Fruit fly (Drosophila melanogaster) whole organism, embryonic: ENCODE data around the gene CG17855.

ENCODE experiments used
- Aef1 ChIP-seq: fragments of 200-800 bp; sonication (Bioruptor generic); IDR thresholded peaks from 3 replicates; pipeline ENCODE4 v1.3.6; 2022; ENCODE audit warnings: missing biosample characterization, missing genetic modification characterization
- Blimp-1 ChIP-seq: fragments of 200-800 bp; sonication (Bioruptor generic); optimal IDR thresholded peaks from 3 replicates; lab custom pipeline; 2018; ENCODE audit warnings: missing biosample characterization, missing genetic modification characterization, mild to moderate bottlenecking, moderate library complexity, missing genetic modification reagents
- CG11456 ChIP-seq: fragments of 200-800 bp; sonication (Bioruptor generic); IDR thresholded peaks from 3 replicates; pipeline ENCODE4 v1.3.6; 2022; ENCODE audit warnings: missing biosample characterization, missing genetic modification characterization
- CG12236 ChIP-seq: fragments of 200-800 bp; sonication (Bioruptor generic); optimal IDR thresholded peaks from 2 replicates; lab custom pipeline; 2016; ENCODE audit warnings: missing biosample characterization, missing genetic modification characterization
- CG13624 ChIP-seq: fragments of 200-800 bp; sonication (Bioruptor generic); optimal IDR thresholded peaks from 2 replicates; lab custom pipeline; 2016; ENCODE audit warnings: missing biosample characterization, missing genetic modification characterization
- CG14441 ChIP-seq: fragments of 200-800 bp; sonication (Bioruptor generic); IDR thresholded peaks from 2 replicates; pipeline ENCODE4 v1.3.6; 2022; ENCODE audit warnings: missing biosample characterization, missing genetic modification characterization
- CG14710 ChIP-seq: fragments of 200-800 bp; sonication (Bioruptor generic); optimal IDR thresholded peaks from 3 replicates; lab custom pipeline; 2019; ENCODE audit warnings: missing biosample characterization, mild to moderate bottlenecking, missing genetic modification characterization, moderate library complexity
- CG15601 ChIP-seq: fragments of 200-800 bp; sonication (Bioruptor generic); optimal IDR thresholded peaks from 3 replicates; lab custom pipeline; 2019; ENCODE audit warnings: missing biosample characterization, mild to moderate bottlenecking, missing genetic modification characterization, moderate library complexity
- CG18011 ChIP-seq: fragments of 200-800 bp; sonication (Bioruptor generic); optimal IDR thresholded peaks from 2 replicates; lab custom pipeline; 2017; ENCODE audit warnings: missing biosample characterization, missing genetic modification characterization, mild to moderate bottlenecking, moderate library complexity, missing genotype
- CG18262 ChIP-seq: fragments of 200-800 bp; optimal IDR thresholded peaks from 3 replicates; lab custom pipeline; 2019; ENCODE audit warnings: missing biosample characterization, mild to moderate bottlenecking, missing genetic modification characterization, moderate library complexity
- CG1832 ChIP-seq: fragments of 200-800 bp; sonication (Bioruptor generic); optimal IDR thresholded peaks from 2 replicates; lab custom pipeline; 2017; ENCODE audit warnings: missing biosample characterization, mild to moderate bottlenecking, missing genetic modification characterization, inconsistent platforms
- CG18599 ChIP-seq: fragments of 200-800 bp; sonication (Bioruptor generic); optimal IDR thresholded peaks from 3 replicates; lab custom pipeline; 2017; ENCODE audit warnings: missing biosample characterization, missing genetic modification characterization, mild to moderate bottlenecking, moderate library complexity, missing genetic modification reagents
- CG2120 ChIP-seq: fragments of 200-800 bp; sonication (Bioruptor generic); optimal IDR thresholded peaks from 3 replicates; lab custom pipeline; 2016; ENCODE audit warnings: missing biosample characterization, missing genetic modification characterization
- CG2129 ChIP-seq: fragments of 200-800 bp; sonication (Bioruptor generic); IDR thresholded peaks from 2 replicates; pipeline ENCODE4 v1.3.6; 2022; ENCODE audit warnings: missing biosample characterization, missing genetic modification characterization; ENCODE audit not compliant: partially characterized antibody
- CG2875 ChIP-seq: fragments of 200-800 bp; sonication (Bioruptor generic); optimal IDR thresholded peaks from 2 replicates; lab custom pipeline; 2017; ENCODE audit warnings: missing biosample characterization, mild to moderate bottlenecking, missing genetic modification characterization, missing genetic modification reagents
- CG31441 ChIP-seq: fragments of 200-800 bp; sonication (Bioruptor generic); IDR thresholded peaks from 2 replicates; pipeline ENCODE4 v1.3.6; 2022; ENCODE audit warnings: missing biosample characterization, missing genetic modification characterization
- CG4360 ChIP-seq: fragments of 200-800 bp; sonication (Bioruptor generic); IDR thresholded peaks from 2 replicates; pipeline ENCODE4 v1.3.6; 2022; ENCODE audit warnings: missing biosample characterization, missing genetic modification characterization
- CG4424 ChIP-seq: fragments of 200-800 bp; sonication (Bioruptor generic); optimal IDR thresholded peaks from 3 replicates; lab custom pipeline; 2016; ENCODE audit warnings: missing biosample characterization, missing genetic modification characterization
- CG6254 ChIP-seq: fragments of 200-800 bp; sonication (Bioruptor generic); optimal IDR thresholded peaks from 3 replicates; lab custom pipeline; 2017; ENCODE audit warnings: mild to moderate bottlenecking, missing biosample characterization, missing genetic modification reagents, missing genetic modification characterization
- CG6683 ChIP-seq: fragments of 200-800 bp; sonication (Bioruptor generic); optimal IDR thresholded peaks from 2 replicates; lab custom pipeline; 2017; ENCODE audit warnings: missing biosample characterization, mild to moderate bottlenecking, missing genetic modification characterization, missing genetic modification reagents
- CG7556 ChIP-seq: fragments of 200-800 bp; sonication (Bioruptor generic); optimal IDR thresholded peaks from 2 replicates; lab custom pipeline; 2017; ENCODE audit warnings: missing biosample characterization, mild to moderate bottlenecking, missing genetic modification characterization
- CG7987 ChIP-seq: fragments of 200-800 bp; sonication (Bioruptor generic); optimal IDR thresholded peaks from 2 replicates; lab custom pipeline; 2018; ENCODE audit warnings: missing biosample characterization, mild to moderate bottlenecking, missing genetic modification characterization, moderate library complexity
- CG8089 ChIP-seq: fragments of 200-800 bp; sonication (Bioruptor generic); optimal IDR thresholded peaks from 3 replicates; lab custom pipeline; 2016; ENCODE audit warnings: missing biosample characterization, missing genetic modification characterization
- Chrac-16 ChIP-seq: fragments of 200-800 bp; sonication (Bioruptor generic); optimal IDR thresholded peaks from 3 replicates; lab custom pipeline; 2016; ENCODE audit warnings: missing biosample characterization, missing genetic modification characterization
- Dip2 ChIP-seq: fragments of 200-800 bp; sonication (Bioruptor generic); IDR thresholded peaks from 2 replicates; pipeline ENCODE4 v1.3.6; 2022; ENCODE audit warnings: missing biosample characterization, missing genetic modification characterization
- H2.0 ChIP-seq: fragments of 200-800 bp; sonication (Bioruptor generic); IDR thresholded peaks from 2 replicates; pipeline ENCODE4 v1.3.6; 2022; ENCODE audit warnings: missing biosample characterization, missing genetic modification characterization
- HHEX ChIP-seq: fragments of 200-800 bp; sonication (Bioruptor generic); optimal IDR thresholded peaks from 3 replicates; lab custom pipeline; 2017; ENCODE audit warnings: missing biosample characterization, mild to moderate bottlenecking, missing genetic modification characterization, missing genetic modification reagents
- Hmx ChIP-seq: fragments of 200-800 bp; sonication (Bioruptor generic); optimal IDR thresholded peaks from 2 replicates; lab custom pipeline; 2016; ENCODE audit warnings: missing biosample characterization, missing genetic modification characterization
- Hsf ChIP-seq: fragments of 200-800 bp; sonication (Bioruptor generic); optimal IDR thresholded peaks from 3 replicates; lab custom pipeline; 2016; ENCODE audit warnings: missing biosample characterization, missing genetic modification characterization
- Jarid2 ChIP-seq: fragments of 200-800 bp; sonication (Bioruptor generic); optimal IDR thresholded peaks from 3 replicates; lab custom pipeline; 2017; ENCODE audit warnings: mild to moderate bottlenecking, missing biosample characterization, missing genetic modification reagents, missing genetic modification characterization
- Lhr ChIP-seq: fragments of 200-800 bp; sonication (Bioruptor generic); optimal IDR thresholded peaks from 3 replicates; lab custom pipeline; 2017; ENCODE audit warnings: mild to moderate bottlenecking, missing biosample characterization, missing genetic modification reagents, missing genetic modification characterization
- Mad ChIP-seq: fragments of 200-800 bp; sonication (Bioruptor generic); optimal IDR thresholded peaks from 2 replicates; lab custom pipeline; 2016; ENCODE audit warnings: missing biosample characterization, missing genetic modification characterization
- NC2β ChIP-seq: fragments of 200-800 bp; sonication (Bioruptor generic); optimal IDR thresholded peaks from 2 replicates; lab custom pipeline; 2016; ENCODE audit warnings: missing biosample characterization, missing genetic modification characterization
- Oli ChIP-seq: fragments of 200-800 bp; sonication (Bioruptor generic); optimal IDR thresholded peaks from 2 replicates; lab custom pipeline; 2018; ENCODE audit warnings: missing biosample characterization, mild to moderate bottlenecking, missing genetic modification characterization, moderate library complexity
- Pdp1 ChIP-seq, 2 experiments: fragments of 200-800 bp; sonication (Bioruptor generic); optimal IDR thresholded peaks; 3 replicates each; lab custom pipeline; 2016; ENCODE audit warnings: missing biosample characterization in 2 of 2, missing genetic modification characterization in 2 of 2, mild to moderate bottlenecking in 1 of 2, moderate library complexity in 1 of 2
- YL-1 ChIP-seq: fragments of 200-800 bp; sonication (Bioruptor generic); optimal IDR thresholded peaks from 3 replicates; lab custom pipeline; 2017; ENCODE audit warnings: missing biosample characterization, mild to moderate bottlenecking, missing genetic modification characterization
- al ChIP-seq: fragments of 200-800 bp; sonication (Bioruptor generic); IDR thresholded peaks from 2 replicates; pipeline ENCODE4 v1.3.6; 2022; ENCODE audit warnings: missing biosample characterization, missing genetic modification characterization
- crp ChIP-seq, 2 experiments: fragments of 200-800 bp; sonication (Bioruptor generic); optimal IDR thresholded peaks; 2 replicates in 1 of 2; 3 replicates in 1 of 2; lab custom pipeline; 2017; ENCODE audit warnings: missing biosample characterization in 2 of 2, missing genetic modification characterization in 2 of 2, mild to moderate bottlenecking in 1 of 2, moderate library complexity in 1 of 2
- cwo ChIP-seq: fragments of 200-800 bp; sonication (Bioruptor generic); optimal IDR thresholded peaks from 3 replicates; lab custom pipeline; 2017; ENCODE audit warnings: missing biosample characterization, missing genetic modification characterization, mild to moderate bottlenecking, moderate library complexity, missing genetic modification reagents
- dati ChIP-seq: fragments of 200-800 bp; sonication (Bioruptor generic); IDR thresholded peaks from 2 replicates; pipeline ENCODE4 v1.3.6; 2022; ENCODE audit warnings: missing biosample characterization, missing genetic modification characterization
- dmrt11E ChIP-seq: fragments of 200-800 bp; sonication (Bioruptor generic); optimal IDR thresholded peaks from 3 replicates; lab custom pipeline; 2018; ENCODE audit warnings: missing biosample characterization, mild to moderate bottlenecking, missing genetic modification characterization, moderate library complexity
- dpn ChIP-seq, 2 experiments: fragments of 200-800 bp; sonication (Bioruptor generic); optimal IDR thresholded peaks; 3 replicates each; lab custom pipeline; 2016; ENCODE audit warnings: missing biosample characterization in 2 of 2, missing genetic modification characterization in 2 of 2
- eyg ChIP-seq: fragments of 200-800 bp; sonication (Bioruptor generic); optimal IDR thresholded peaks from 3 replicates; lab custom pipeline; 2016; ENCODE audit warnings: missing biosample characterization, missing genetic modification characterization
- kay ChIP-seq: fragments of 200-800 bp; sonication (Bioruptor generic); optimal IDR thresholded peaks from 2 replicates; lab custom pipeline; 2016; ENCODE audit warnings: missing biosample characterization, missing genetic modification characterization
- lab ChIP-seq: fragments of 200-800 bp; sonication (Bioruptor generic); optimal IDR thresholded peaks from 3 replicates; lab custom pipeline; 2017; ENCODE audit warnings: missing biosample characterization, missing genetic modification characterization, mild to moderate bottlenecking, moderate library complexity, missing genetic modification reagents
- lilli ChIP-seq: fragments of 200-800 bp; sonication (Bioruptor generic); optimal IDR thresholded peaks from 3 replicates; lab custom pipeline; 2016; ENCODE audit warnings: missing biosample characterization, missing genetic modification characterization
- pros ChIP-seq: fragments of 200-800 bp; sonication (Bioruptor generic); optimal IDR thresholded peaks from 3 replicates; lab custom pipeline; 2019; ENCODE audit warnings: missing biosample characterization, mild to moderate bottlenecking, missing genetic modification characterization, moderate library complexity
- sna ChIP-seq: fragments of 200-800 bp; sonication (Bioruptor generic); IDR thresholded peaks from 2 replicates; pipeline ENCODE4 v1.3.6; 2022; ENCODE audit warnings: missing biosample characterization, missing genetic modification characterization; ENCODE audit not compliant: partially characterized antibody
- tio ChIP-seq: fragments of 200-800 bp; sonication (Bioruptor generic); optimal IDR thresholded peaks from 2 replicates; lab custom pipeline; 2017; ENCODE audit warnings: missing biosample characterization, missing genetic modification characterization, inconsistent platforms
- tll ChIP-seq, 2 experiments: fragments of 200-800 bp in 1 of 2; fragments of >200 bp in 1 of 2; sonication (Bioruptor generic) in 1 of 2; optimal IDR thresholded peaks; 2 replicates each; lab custom pipeline; 2017 to 2019; ENCODE audit warnings: missing biosample characterization in 2 of 2, missing genetic modification characterization in 2 of 2, mild to moderate bottlenecking in 1 of 2, moderate library complexity in 1 of 2
- trem ChIP-seq: fragments of 200-800 bp; optimal IDR thresholded peaks from 3 replicates; lab custom pipeline; 2019; ENCODE audit warnings: missing biosample characterization, mild to moderate bottlenecking, missing genetic modification characterization, moderate library complexity
- vvl ChIP-seq: fragments of 200-800 bp; sonication (Bioruptor generic); IDR thresholded peaks from 2 replicates; pipeline ENCODE4 v1.3.6; 2022; ENCODE audit warnings: missing biosample characterization, missing genetic modification characterization

CG17855 gene

dm6 chr2L:9525719-9526118 is 14.6 kb upstream of the CG17855 start (continued):
- peak; percentile 79 for TF ChIP-seq CG4424
- TF ChIP-seq tll (GFP tag; optimal IDR thresholded peaks at IDR 0.05; lab: Kevin White, UChicago) = peak in 1 of 2 experiments; percentile 73
- no peak for TF ChIP-seq sna (GFP tag; lab: Robert Waterston, UW)
- no peak for TF ChIP-seq CG1832
- TF ChIP-seq Pdp1 (GFP tag; optimal IDR thresholded peaks at IDR 0.05; lab: Kevin White, UChicago) = peak; percentile 75 to 87
- no peak for TF ChIP-seq Dip2 (GFP tag; lab: Robert Waterston, UW)
- TF ChIP-seq CG2120 (GFP tag; lab: Kevin White, UChicago) = peak; percentile 71
- peak in 1 of 2 experiments; percentile 17 for TF ChIP-seq crp (GFP tag; optimal IDR thresholded peaks at IDR 0.05; lab: Kevin White, UChicago)
- peak; percentile 75 for TF ChIP-seq Mad (GFP tag; lab: Kevin White, UChicago)
- TF ChIP-seq Blimp-1 = peak; percentile 85
- TF ChIP-seq Hmx (GFP tag; lab: Kevin White, UChicago) = no peak
- TF ChIP-seq lilli (GFP tag; lab: Kevin White, UChicago) = peak; percentile 51
- TF ChIP-seq al (GFP tag; lab: Robert Waterston, UW) = no peak
- peak; percentile 77 for TF ChIP-seq CG18262 (tag; lab: Kevin White, UChicago)
- TF ChIP-seq CG6683 (GFP tag; lab: Kevin White, UChicago) = peak; percentile 90
- TF ChIP-seq YL-1 (GFP tag; lab: Kevin White, UChicago) = peak; percentile 95
- TF ChIP-seq NC2β = peak; percentile 91
- TF ChIP-seq vvl = peak; percentile 84
- TF ChIP-seq CG13624 = peak; percentile 72
- TF ChIP-seq trem (tag; lab: Kevin White, UChicago) = peak; percentile 63
- peak; percentile 78 for TF ChIP-seq CG11456 (GFP tag; lab: Robert Waterston, UW)
- peak; percentile 94 for TF ChIP-seq CG12236 (GFP tag; lab: Kevin White, UChicago)
- peak; percentile 79 for TF ChIP-seq Jarid2 (GFP tag; lab: Kevin White, UChicago)
- TF ChIP-seq CG31441 (GFP tag; lab: Robert Waterston, UW) = peak; percentile 84
- TF ChIP-seq CG4360 = peak; percentile 52; the same call in 1 of the 2 replicates
- peak; percentile 68 for TF ChIP-seq tio
- peak; percentile 37 for TF ChIP-seq pros (GFP tag; lab: Kevin White, UChicago)
- TF ChIP-seq CG14710 = peak; percentile 88
- TF ChIP-seq H2.0 = peak; percentile 81
- TF ChIP-seq CG14441 (GFP tag; lab: Robert Waterston, UW) = peak; percentile 71
- TF ChIP-seq CG2875 = peak; percentile 96
- peak; percentile 98 for TF ChIP-seq CG7987 (GFP tag; lab: Kevin White, UChicago)
- TF ChIP-seq Lhr = peak; percentile 91
- TF ChIP-seq dmrt11E (tag; lab: Kevin White, UChicago) = peak; percentile 85
- no peak for TF ChIP-seq Aef1 (GFP tag; lab: Robert Waterston, UW)
- peak; percentile 91 for TF ChIP-seq eyg (GFP tag; lab: Kevin White, UChicago)
- peak; percentile 40; the same call in 1 of the 2 replicates for TF ChIP-seq dati (GFP tag; lab: Robert Waterston, UW)
- peak; percentile 90 for TF ChIP-seq CG8089 (GFP tag; lab: Kevin White, UChicago)
- TF ChIP-seq Chrac-16 (GFP tag; lab: Kevin White, UChicago) = peak; percentile 21
- no peak for TF ChIP-seq CG2129 (GFP tag; lab: Robert Waterston, UW)

- TF ChIP-seq Hsf (GFP tag; lab: Kevin White, UChicago) = no peak
- TF ChIP-seq CG7556 (GFP tag; lab: Kevin White, UChicago) = no peak
- TF ChIP-seq cwo (GFP tag; lab: Kevin White, UChicago) = no peak
- TF ChIP-seq lab (GFP tag; lab: Kevin White, UChicago) = peak; percentile 43
- TF ChIP-seq CG18011 (GFP tag; lab: Kevin White, UChicago) = no peak
- peak; percentile 2 for TF ChIP-seq CG15601 (tag; lab: Kevin White, UChicago)
- TF ChIP-seq Oli (tag; lab: Kevin White, UChicago) = no peak
- TF ChIP-seq CG18599 (GFP tag; lab: Kevin White, UChicago) = peak; percentile 27
- TF ChIP-seq kay (GFP tag; lab: Kevin White, UChicago) = no peak
- TF ChIP-seq HHEX = peak; percentile 30
- TF ChIP-seq CG6254 (GFP tag; lab: Kevin White, UChicago) = no peak
- TF ChIP-seq dpn (GFP tag; optimal IDR thresholded peaks at IDR 0.05; lab: Kevin White, UChicago) = no peak
Observed at dm6 chr2L:9526518-9526917, 13.8 kb upstream of the CG17855 start.
